Worm (Caenorhabditis elegans): Measurements from ENCODE around the gene C55A6.11.

DNA sequence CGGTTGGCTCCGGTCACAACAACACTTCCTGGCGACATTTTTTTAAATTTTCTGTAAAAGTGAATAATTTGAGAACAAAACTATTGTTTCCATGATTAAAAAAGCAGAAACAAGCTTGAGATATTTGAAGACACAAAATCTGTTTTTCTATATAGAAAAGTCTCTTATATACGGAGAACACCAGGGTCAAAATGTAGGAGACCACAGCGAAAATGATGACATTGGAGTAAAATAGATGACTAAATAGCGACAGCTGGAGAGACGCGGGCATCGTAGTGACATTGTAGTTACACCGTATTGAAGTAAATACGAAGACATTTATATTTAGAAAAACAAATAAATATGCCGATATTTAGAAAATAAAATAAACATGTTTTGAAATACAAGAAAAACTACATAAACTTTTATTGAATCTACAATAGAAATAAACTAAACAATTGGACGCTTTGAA lies 4.1 kb upstream of the C55A6.11 start, which contains the start of gene sdz-8:
- no peak for TF ChIP-seq bed-3 (GFP tag; optimal IDR thresholded peaks at IDR 0.05)
- TF ChIP-seq cnd-1 (tag; optimal IDR thresholded peaks at IDR 0.05) = no peak
- no peak for TF ChIP-seq unc-62 (GFP tag; optimal IDR thresholded peaks at IDR 0.05)
- no peak for TF ChIP-seq elt-3 (tag; optimal IDR thresholded peaks at IDR 0.05)
- no peak for TF ChIP-seq nhr-237 (tag; optimal IDR thresholded peaks at IDR 0.05)
- TF ChIP-seq mab-5 (tag; optimal IDR thresholded peaks at IDR 0.05) = no peak
- no peak for TF ChIP-seq lin-13 (tag; optimal IDR thresholded peaks at IDR 0.05)
